Fruit fly (Drosophila melanogaster): ENCODE results near the gene HIPP1.
A peak's percentile ranks its signal among the peaks of the same experiment; 100 is the strongest.

The HIPP1 gene

dm6 chr3L:20837040-20837830 lies 27.8 kb downstream of the HIPP1 start, which contains the start of gene CG13255:
CG13255 (plus strand) TSS chr3L:20837488.
- TF ChIP-seq CG11617 (GFP tag; optimal IDR thresholded peaks at IDR 0.05), result peak; percentile 86
- TF ChIP-seq CG33017 (tag; optimal IDR thresholded peaks at IDR 0.05), result peak; percentile 63
- peak; percentile 68 for TF ChIP-seq CG12768 (GFP tag; optimal IDR thresholded peaks at IDR 0.05)
- TF ChIP-seq cnc (optimal IDR thresholded peaks at IDR 0.05), result no peak
- peak; percentile 75 for TF ChIP-seq CG5204 (GFP tag; optimal IDR thresholded peaks at IDR 0.05)
- TF ChIP-seq Clk (GFP tag; optimal IDR thresholded peaks at IDR 0.05), result no peak
- TF ChIP-seq kay (GFP tag; ENCODE audit: borderline replicate concordance), result peak; percentile 35
- TF ChIP-seq pad (GFP tag; optimal IDR thresholded peaks at IDR 0.05), result peak; percentile 42
- TF ChIP-seq bab1 (GFP tag; optimal IDR thresholded peaks at IDR 0.05), result no peak
- peak; percentile 58 for TF ChIP-seq Hr96 (GFP tag; optimal IDR thresholded peaks at IDR 0.05)
- TF ChIP-seq CG1620 (GFP tag; optimal IDR thresholded peaks at IDR 0.05), result peak; percentile 14
- peak; percentile 20 for TF ChIP-seq CG14711 (tag; optimal IDR thresholded peaks at IDR 0.05)
- TF ChIP-seq ovo (GFP tag; optimal IDR thresholded peaks at IDR 0.05), result no peak
- TF ChIP-seq CG7045 (GFP tag; optimal IDR thresholded peaks at IDR 0.05), result peak; percentile 63
- TF ChIP-seq tj (GFP tag; optimal IDR thresholded peaks at IDR 0.05), result peak; percentile 44
- TF ChIP-seq Mnt (GFP tag; optimal IDR thresholded peaks at IDR 0.05), result peak; percentile 11
- peak; percentile 56 for TF ChIP-seq toe (GFP tag; optimal IDR thresholded peaks at IDR 0.05)
- TF ChIP-seq CG7101 (tag; optimal IDR thresholded peaks at IDR 0.05), result peak; percentile 52
- no peak for TF ChIP-seq cic (GFP tag; optimal IDR thresholded peaks at IDR 0.05)
- no peak for TF ChIP-seq Crg-1 (GFP tag; optimal IDR thresholded peaks at IDR 0.05)

- TF ChIP-seq tj (GFP tag; optimal IDR thresholded peaks at IDR 0.05), result no peak
- TF ChIP-seq Mnt (GFP tag; optimal IDR thresholded peaks at IDR 0.05), result peak; percentile 15
- no peak for TF ChIP-seq CG11617 (GFP tag; optimal IDR thresholded peaks at IDR 0.05)
- TF ChIP-seq Hr96 (GFP tag; optimal IDR thresholded peaks at IDR 0.05), result no peak
- TF ChIP-seq CG1620 (GFP tag; optimal IDR thresholded peaks at IDR 0.05), result no peak
- no peak for TF ChIP-seq CG5204 (GFP tag; optimal IDR thresholded peaks at IDR 0.05)
- no peak for TF ChIP-seq cnc (optimal IDR thresholded peaks at IDR 0.05)
- no peak for TF ChIP-seq CG7101 (tag; optimal IDR thresholded peaks at IDR 0.05)
- TF ChIP-seq cic (GFP tag; optimal IDR thresholded peaks at IDR 0.05), result peak; percentile 16
- TF ChIP-seq CG14711 (tag; optimal IDR thresholded peaks at IDR 0.05), result no peak
- no peak for TF ChIP-seq CG7045 (GFP tag; optimal IDR thresholded peaks at IDR 0.05)
- TF ChIP-seq Clk (GFP tag; optimal IDR thresholded peaks at IDR 0.05), result no peak
- no peak for TF ChIP-seq Crg-1 (GFP tag; optimal IDR thresholded peaks at IDR 0.05)
- no peak for TF ChIP-seq ovo (GFP tag; optimal IDR thresholded peaks at IDR 0.05)
- no peak for TF ChIP-seq CG33017 (tag; optimal IDR thresholded peaks at IDR 0.05)
- TF ChIP-seq pad (GFP tag; optimal IDR thresholded peaks at IDR 0.05), result no peak
- TF ChIP-seq CG12768 (GFP tag; optimal IDR thresholded peaks at IDR 0.05), result peak; percentile 71
- TF ChIP-seq kay (GFP tag; ENCODE audit: borderline replicate concordance), result no peak
Measured at dm6 chr3L:20837831-20838301, 28.4 kb downstream of the HIPP1 start.

DNA sequence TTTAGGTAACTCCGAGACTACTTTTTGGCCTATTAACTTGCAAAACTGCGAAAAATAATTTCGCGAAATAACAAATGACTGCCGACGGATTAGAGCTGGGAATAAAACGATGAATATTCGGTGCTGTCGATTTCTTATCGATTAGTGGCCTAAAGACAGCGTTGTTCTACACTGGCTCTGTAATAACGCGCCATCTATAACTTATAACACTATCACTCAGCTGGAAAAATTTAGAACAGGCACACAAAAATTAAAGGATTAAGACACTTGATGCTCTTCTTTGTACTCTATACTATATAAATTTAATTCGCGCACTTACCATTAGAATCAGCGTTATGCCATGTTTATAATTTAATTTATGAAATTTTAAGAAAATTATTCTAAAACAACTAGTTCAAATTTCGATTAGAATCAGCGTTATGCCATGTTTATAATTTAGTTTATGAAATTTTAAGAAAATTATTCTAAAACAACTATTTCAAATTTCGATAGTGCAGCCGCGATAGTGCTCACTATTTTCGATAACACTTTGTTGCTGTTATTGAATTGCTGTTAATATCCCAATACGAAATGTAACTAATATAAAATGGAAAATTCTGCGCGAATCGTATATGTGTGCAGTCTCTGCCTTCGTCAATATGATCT lies 32.1 kb downstream of the HIPP1 start, which contains the start of the genes CSN3 and CG11456:
Gene CSN3 (minus strand): TSS at position 112 of the 645 bp plus-strand sequence.
Gene CG11456 (plus strand): TSS at position 523 of the 645 bp plus-strand sequence.
- TF ChIP-seq bab1 (GFP tag; optimal IDR thresholded peaks at IDR 0.05) (no peak), CG12768 (GFP tag; optimal IDR thresholded peaks at IDR 0.05) (peak; percentile 4), CG7045 (GFP tag; optimal IDR thresholded peaks at IDR 0.05) (peak; percentile 2), cnc (optimal IDR thresholded peaks at IDR 0.05) (no peak), Crg-1 (GFP tag; optimal IDR thresholded peaks at IDR 0.05) (peak; percentile 58), CG14711 (tag; optimal IDR thresholded peaks at IDR 0.05) (peak; percentile 28), toe (GFP tag; optimal IDR thresholded peaks at IDR 0.05) (peak; percentile 59), tj (GFP tag; optimal IDR thresholded peaks at IDR 0.05) (no peak), CG11617 (GFP tag; optimal IDR thresholded peaks at IDR 0.05) (peak; percentile 5), pad (GFP tag; optimal IDR thresholded peaks at IDR 0.05) (peak; percentile 55), CG33017 (tag; optimal IDR thresholded peaks at IDR 0.05) (no peak), CG1620 (GFP tag; optimal IDR thresholded peaks at IDR 0.05) (peak; percentile 63), Mnt (GFP tag; optimal IDR thresholded peaks at IDR 0.05) (peak; percentile 53), kay (GFP tag; ENCODE audit: borderline replicate concordance) (no peak), cic (GFP tag; optimal IDR thresholded peaks at IDR 0.05) (no peak), Hr96 (GFP tag; optimal IDR thresholded peaks at IDR 0.05) (peak; percentile 62), CG5204 (GFP tag; optimal IDR thresholded peaks at IDR 0.05) (no peak), CG7101 (tag; optimal IDR thresholded peaks at IDR 0.05) (peak; percentile 61)

dm6 chr3L:20848572-20848971 lies 39.1 kb downstream of the HIPP1 start:
- TF ChIP-seq Mnt (GFP tag; optimal IDR thresholded peaks at IDR 0.05), result no peak
- no peak for TF ChIP-seq CG7045 (GFP tag; optimal IDR thresholded peaks at IDR 0.05)
- TF ChIP-seq CG33017 (tag; optimal IDR thresholded peaks at IDR 0.05), result no peak
- TF ChIP-seq CG11617 (GFP tag; optimal IDR thresholded peaks at IDR 0.05), result no peak
- TF ChIP-seq CG14711 (tag; optimal IDR thresholded peaks at IDR 0.05), result no peak
- no peak for TF ChIP-seq Clk (GFP tag; optimal IDR thresholded peaks at IDR 0.05)
- no peak for TF ChIP-seq kay (GFP tag; ENCODE audit: borderline replicate concordance)
- no peak for TF ChIP-seq Hr96 (GFP tag; optimal IDR thresholded peaks at IDR 0.05)
- TF ChIP-seq toe (GFP tag; optimal IDR thresholded peaks at IDR 0.05), result no peak
- no peak for TF ChIP-seq bab1 (GFP tag; optimal IDR thresholded peaks at IDR 0.05)
- TF ChIP-seq ovo (GFP tag; optimal IDR thresholded peaks at IDR 0.05), result no peak

dm6 chr3L:20857609-20858008 lies 48.1 kb downstream of the HIPP1 start:
- TF ChIP-seq CG7101 (tag; optimal IDR thresholded peaks at IDR 0.05) (no peak), CG11617 (GFP tag; optimal IDR thresholded peaks at IDR 0.05) (no peak), CG12768 (GFP tag; optimal IDR thresholded peaks at IDR 0.05) (no peak), ovo (GFP tag; optimal IDR thresholded peaks at IDR 0.05) (no peak), CG33017 (tag; optimal IDR thresholded peaks at IDR 0.05) (no peak), bab1 (GFP tag; optimal IDR thresholded peaks at IDR 0.05) (no peak), CG1620 (GFP tag; optimal IDR thresholded peaks at IDR 0.05) (no peak), Crg-1 (GFP tag; optimal IDR thresholded peaks at IDR 0.05) (no peak), Clk (GFP tag; optimal IDR thresholded peaks at IDR 0.05) (no peak), cnc (optimal IDR thresholded peaks at IDR 0.05) (no peak), CG5204 (GFP tag; optimal IDR thresholded peaks at IDR 0.05) (no peak), kay (GFP tag; ENCODE audit: borderline replicate concordance) (no peak)

Data from whole organism, adult.